Worm (Caenorhabditis elegans) whole organism, L4 larva: ENCODE results near the gene F13A2.5.

ENCODE experiments used
- Y75B8A.6 ChIP-seq: fragments of 200-800 bp; sonication (Bioruptor generic); IDR thresholded peaks from 2 replicates; pipeline ENCODE4 v1.3.6; 2022; ENCODE audit warnings: missing genetic modification reagents, missing genetic modification characterization, missing compliant biosample characterization
- aly-2 ChIP-seq: sonication (generic microtip); optimal IDR thresholded peaks from 2 replicates; lab custom pipeline; 2018; ENCODE audit warnings: missing biosample characterization, missing genetic modification characterization
- ama-1 ChIP-seq: fragments of 150-350 bp; optimal IDR thresholded peaks from 2 replicates; lab custom pipeline; 2014; ENCODE audit warnings: inconsistent platforms, mixed read lengths
- dmd-6 ChIP-seq: fragments of 200-800 bp; sonication (Bioruptor generic); IDR thresholded peaks from 2 replicates; pipeline ENCODE4 v1.3.6; 2022; ENCODE audit warnings: missing genetic modification reagents, missing genetic modification characterization, missing compliant biosample characterization
- dpl-1 ChIP-seq: fragments of 150-350 bp; optimal IDR thresholded peaks from 2 replicates; lab custom pipeline; 2014; ENCODE audit warnings: missing biosample characterization, missing genetic modification reagents, missing genetic modification characterization
- fkh-10 ChIP-seq: fragments of 150-350 bp; optimal IDR thresholded peaks from 2 replicates; lab custom pipeline; 2014; ENCODE audit warnings: missing biosample characterization, missing genetic modification reagents, missing genetic modification characterization
- mdl-1 ChIP-seq, 2 experiments: fragments of 150-350 bp in 1 of 2; sonication (generic microtip) in 1 of 2; optimal IDR thresholded peaks; 2 replicates each; lab custom pipeline; 2014 to 2017; ENCODE audit warnings: missing biosample characterization in 2 of 2, missing genetic modification characterization in 2 of 2
- mxl-2 ChIP-seq: fragments of 200-800 bp; sonication (Bioruptor generic); conservative IDR thresholded peaks from 2 replicates; pipeline ENCODE4 v1.3.6; 2022; ENCODE audit warnings: missing genetic modification reagents, missing genetic modification characterization, missing compliant biosample characterization
- pqm-1 ChIP-seq: sonication (generic microtip); optimal IDR thresholded peaks from 2 replicates; lab custom pipeline; 2017; ENCODE audit warnings: missing biosample characterization, missing genetic modification characterization
- snpc-4 ChIP-seq: fragments of 150-350 bp; optimal IDR thresholded peaks from 2 replicates; lab custom pipeline; 2014; ENCODE audit warnings: missing biosample characterization, missing genetic modification characterization
- zip-2 ChIP-seq: fragments of 150-350 bp; optimal IDR thresholded peaks from 2 replicates; lab custom pipeline; 2014; ENCODE audit warnings: missing biosample characterization, missing genetic modification characterization

- TF ChIP-seq aly-2 (tag; lab: Kevin White, UChicago) (no peak), mdl-1 (tag; optimal IDR thresholded peaks at IDR 0.05; lab: Kevin White, UChicago) (no peak), ama-1 (lab: Kevin White, UChicago) (no peak), zip-2 (tag; lab: Kevin White, UChicago) (no peak), Y75B8A.6 (GFP tag; lab: Robert Waterston, UW) (no peak), mxl-2 (GFP tag; lab: Robert Waterston, UW) (no peak), fkh-10 (GFP tag; lab: Kevin White, UChicago) (no peak), snpc-4 (tag; lab: Kevin White, UChicago) (no peak), dpl-1 (GFP tag; lab: Kevin White, UChicago) (no peak), pqm-1 (no peak), dmd-6 (no peak)
These were observed 45.9 kb upstream of the F13A2.5 start for ce11 chrV:4447637-4448036.
